Worm (Caenorhabditis elegans): ENCODE results near the gene idpp-9.

DNA sequence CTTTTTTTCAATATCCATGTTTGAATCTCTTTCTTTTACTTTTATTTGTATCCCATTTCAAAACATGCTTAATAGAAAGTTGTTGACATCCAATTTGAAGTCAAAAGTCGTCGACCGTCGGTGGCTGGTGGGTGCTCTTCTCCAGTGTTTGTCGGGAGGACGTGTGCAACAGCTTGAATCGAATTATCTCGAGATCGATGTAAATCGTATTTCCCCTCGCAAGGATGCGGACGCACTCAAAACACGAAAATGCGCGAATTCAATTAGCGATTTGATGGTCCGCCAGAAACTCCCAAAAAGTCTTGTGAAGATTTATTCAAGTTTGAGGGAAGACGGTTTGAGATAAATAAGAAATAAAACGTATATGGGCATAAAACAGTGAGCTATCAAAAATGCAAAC, 39.9 kb downstream of the idpp-9 start:
- TF ChIP-seq nhr-2 (tag; optimal IDR thresholded peaks at IDR 0.05) (no peak), nhr-12 (tag; optimal IDR thresholded peaks at IDR 0.05) (no peak), nhr-76 (tag; optimal IDR thresholded peaks at IDR 0.05) (no peak), tbx-8 (GFP tag; optimal IDR thresholded peaks at IDR 0.05) (no peak)

Data from whole organism, mixed stage, embryonic.